Worm (Caenorhabditis elegans): ENCODE data around the gene col-43.

ce11 chrV:8054130-8054529 is 3.4 kb upstream of the col-43 start, which contains the start of gene ZC513.2:
- TF ChIP-seq ceh-82 (tag; optimal IDR thresholded peaks at IDR 0.05) (no peak), nhr-11 (tag; optimal IDR thresholded peaks at IDR 0.05) (no peak), nhr-67 (tag; optimal IDR thresholded peaks at IDR 0.05) (no peak), ama-1 (optimal IDR thresholded peaks at IDR 0.05) (no peak), nhr-76 (tag; optimal IDR thresholded peaks at IDR 0.05) (no peak), R02D3.7 (tag; optimal IDR thresholded peaks at IDR 0.05) (no peak), snpc-4 (tag; optimal IDR thresholded peaks at IDR 0.05) (no peak), aly-2 (tag; optimal IDR thresholded peaks at IDR 0.05) (no peak), pqm-1 (tag; optimal IDR thresholded peaks at IDR 0.05) (no peak)

Measured in whole organism, L3 larva.